Fruit fly (Drosophila melanogaster) whole organism, wandering third instar larva: ENCODE measurements around the gene CG9121.

ENCODE experiments used
- Hr78 ChIP-seq: fragments of >200 bp; optimal IDR thresholded peaks from 2 replicates; lab custom pipeline; 2017; ENCODE audit warnings: missing biosample characterization, missing genetic modification characterization
- Myc ChIP-seq: fragments of >200 bp; optimal IDR thresholded peaks from 2 replicates; lab custom pipeline; 2017
- br ChIP-seq: fragments of 200-800 bp; sonication (Bioruptor generic); optimal IDR thresholded peaks from 2 replicates; lab custom pipeline; 2016; ENCODE audit warnings: missing biosample characterization, missing genetic modification characterization
- dmrt93B ChIP-seq: fragments of 200-800 bp; sonication (Bioruptor generic); optimal IDR thresholded peaks from 2 replicates; lab custom pipeline; 2018; ENCODE audit warnings: missing biosample characterization, mild to moderate bottlenecking, missing genetic modification characterization
- pan ChIP-seq: fragments of >200 bp; optimal IDR thresholded peaks from 2 replicates; lab custom pipeline; 2017

dm6 chr2L:5080225-5080867 lies 29.5 kb upstream of the CG9121 start:
- TF ChIP-seq Myc (no peak), br (GFP tag; lab: Kevin White, UChicago) (no peak), Hr78 (no peak), pan (no peak), dmrt93B (GFP tag; lab: Kevin White, UChicago) (no peak)
